Fruit fly (Drosophila melanogaster) whole organism, embryonic: ENCODE results near the gene CG5886.

Experiments used
- Bgb ChIP-seq: fragments of 200-800 bp; sonication (Bioruptor generic); IDR thresholded peaks from 2 replicates; pipeline ENCODE4 v1.3.6; 2022; ENCODE audit warnings: missing biosample characterization, missing genetic modification characterization; ENCODE audit not compliant: partially characterized antibody
- CG10321 ChIP-seq: fragments of 200-800 bp; sonication (Bioruptor generic); IDR thresholded peaks from 2 replicates; pipeline ENCODE4 v1.3.6; 2022; ENCODE audit warnings: missing biosample characterization, missing genetic modification characterization
- CG10543 ChIP-seq: fragments of 200-800 bp; sonication (Bioruptor generic); optimal IDR thresholded peaks from 3 replicates; lab custom pipeline; 2017; ENCODE audit warnings: missing biosample characterization, mild to moderate bottlenecking, missing genetic modification characterization, moderate library complexity
- CG11456 ChIP-seq: fragments of 200-800 bp; sonication (Bioruptor generic); IDR thresholded peaks from 3 replicates; pipeline ENCODE4 v1.3.6; 2022; ENCODE audit warnings: missing biosample characterization, missing genetic modification characterization
- CG12104 ChIP-seq: fragments of 200-800 bp; sonication (Bioruptor generic); optimal IDR thresholded peaks from 3 replicates; lab custom pipeline; 2016; ENCODE audit warnings: missing biosample characterization, missing genetic modification characterization
- CG13424 ChIP-seq: fragments of 200-800 bp; sonication (Bioruptor generic); optimal IDR thresholded peaks from 2 replicates; lab custom pipeline; 2019; ENCODE audit warnings: missing biosample characterization, mild to moderate bottlenecking, missing genetic modification characterization, moderate library complexity
- CG14965 ChIP-seq: fragments of 200-800 bp; sonication (Bioruptor generic); optimal IDR thresholded peaks from 2 replicates; lab custom pipeline; 2016; ENCODE audit warnings: missing biosample characterization, missing genetic modification characterization, borderline replicate concordance
- CG17328 ChIP-seq: fragments of 200-800 bp; sonication (Bioruptor generic); IDR thresholded peaks from 2 replicates; pipeline ENCODE4 v1.3.6; 2022; ENCODE audit warnings: missing biosample characterization, missing genetic modification characterization
- CG17359 ChIP-seq: fragments of 200-800 bp; sonication (Bioruptor generic); optimal IDR thresholded peaks from 3 replicates; lab custom pipeline; 2018; ENCODE audit warnings: missing biosample characterization, mild to moderate bottlenecking, missing genetic modification characterization, moderate library complexity
- CG18262 ChIP-seq: fragments of 200-800 bp; optimal IDR thresholded peaks from 3 replicates; lab custom pipeline; 2019; ENCODE audit warnings: missing biosample characterization, mild to moderate bottlenecking, missing genetic modification characterization, moderate library complexity
- CG18599 ChIP-seq: fragments of 200-800 bp; sonication (Bioruptor generic); optimal IDR thresholded peaks from 3 replicates; lab custom pipeline; 2017; ENCODE audit warnings: missing biosample characterization, missing genetic modification characterization, mild to moderate bottlenecking, moderate library complexity, missing genetic modification reagents
- CG30431 ChIP-seq: fragments of 200-800 bp; sonication (Bioruptor generic); optimal IDR thresholded peaks from 2 replicates; lab custom pipeline; 2017; ENCODE audit warnings: missing biosample characterization, missing genetic modification characterization
- CG3838 ChIP-seq: fragments of 200-800 bp; sonication (Bioruptor generic); optimal IDR thresholded peaks from 3 replicates; lab custom pipeline; 2016; ENCODE audit warnings: missing biosample characterization, missing genetic modification characterization
- CG4282 ChIP-seq: fragments of 200-800 bp; sonication (Bioruptor generic); optimal IDR thresholded peaks from 2 replicates; lab custom pipeline; 2016; ENCODE audit warnings: missing biosample characterization, missing genetic modification characterization
- CG4360 ChIP-seq: fragments of 200-800 bp; sonication (Bioruptor generic); IDR thresholded peaks from 2 replicates; pipeline ENCODE4 v1.3.6; 2022; ENCODE audit warnings: missing biosample characterization, missing genetic modification characterization
- CG6683 ChIP-seq: fragments of 200-800 bp; sonication (Bioruptor generic); optimal IDR thresholded peaks from 2 replicates; lab custom pipeline; 2017; ENCODE audit warnings: missing biosample characterization, mild to moderate bottlenecking, missing genetic modification characterization, missing genetic modification reagents
- CG8388 ChIP-seq: fragments of 200-800 bp; sonication (Bioruptor generic); optimal IDR thresholded peaks from 2 replicates; lab custom pipeline; 2019; ENCODE audit warnings: missing biosample characterization, mild to moderate bottlenecking, missing genetic modification characterization, moderate library complexity
- D ChIP-seq, 2 experiments: fragments of 200-800 bp in 1 of 2; fragments of >200 bp in 1 of 2; sonication (Bioruptor generic) in 1 of 2; optimal IDR thresholded peaks; 2 replicates in 1 of 2; 3 replicates in 1 of 2; lab custom pipeline; 2017; ENCODE audit warnings: mild to moderate bottlenecking in 1 of 2, missing biosample characterization in 1 of 2, missing genetic modification characterization in 1 of 2, missing genetic modification reagents in 1 of 2
- Deaf1 ChIP-seq: fragments of 200-800 bp; optimal IDR thresholded peaks from 3 replicates; lab custom pipeline; 2019; ENCODE audit warnings: missing biosample characterization, mild to moderate bottlenecking, missing genetic modification characterization, moderate library complexity
- Dip3 ChIP-seq: fragments of 200-800 bp; sonication (Bioruptor generic); optimal IDR thresholded peaks from 3 replicates; lab custom pipeline; 2016; ENCODE audit warnings: missing biosample characterization, missing genetic modification characterization
- Elba2 ChIP-seq: fragments of 200-800 bp; sonication (Bioruptor generic); optimal IDR thresholded peaks from 3 replicates; lab custom pipeline; 2016; ENCODE audit warnings: missing biosample characterization, missing genetic modification characterization
- Ets65A ChIP-seq: fragments of 200-800 bp; sonication (Bioruptor generic); peaks from one replicate; lab custom pipeline; 2016; ENCODE audit warnings: missing biosample characterization, missing genetic modification characterization
- Ets97D ChIP-seq: fragments of 200-800 bp; sonication (Bioruptor generic); optimal IDR thresholded peaks from 3 replicates; lab custom pipeline; 2016; ENCODE audit warnings: missing biosample characterization, missing genetic modification characterization
- Jarid2 ChIP-seq: fragments of 200-800 bp; sonication (Bioruptor generic); optimal IDR thresholded peaks from 3 replicates; lab custom pipeline; 2017; ENCODE audit warnings: mild to moderate bottlenecking, missing biosample characterization, missing genetic modification reagents, missing genetic modification characterization
- Max ChIP-seq: fragments of 200-800 bp; sonication (Bioruptor generic); optimal IDR thresholded peaks from 2 replicates; lab custom pipeline; 2016; ENCODE audit warnings: missing biosample characterization, mild to moderate bottlenecking, missing genetic modification characterization
- Med ChIP-seq: fragments of 200-800 bp; sonication (Bioruptor generic); peaks from one replicate; lab custom pipeline; 2016; ENCODE audit warnings: missing biosample characterization, missing genetic modification characterization, mild to moderate bottlenecking, inconsistent platforms, moderate library complexity
- Meics ChIP-seq: fragments of 200-800 bp; sonication (Bioruptor generic); optimal IDR thresholded peaks from 2 replicates; lab custom pipeline; 2017; ENCODE audit warnings: missing biosample characterization, mild to moderate bottlenecking, missing genetic modification characterization
- Nf-YA ChIP-seq: fragments of 200-800 bp; sonication (Bioruptor generic); IDR thresholded peaks from 2 replicates; pipeline ENCODE4 v1.3.6; 2022; ENCODE audit warnings: missing biosample characterization, missing genetic modification characterization
- Ptx1 ChIP-seq: fragments of 200-800 bp; sonication (Bioruptor generic); IDR thresholded peaks from 2 replicates; pipeline ENCODE4 v1.3.6; 2022; ENCODE audit warnings: missing biosample characterization, missing genetic modification characterization
- Rx ChIP-seq: fragments of 200-800 bp; sonication (Bioruptor generic); IDR thresholded peaks from 2 replicates; pipeline ENCODE4 v1.3.6; 2022; ENCODE audit warnings: missing biosample characterization, missing genetic modification characterization
- Usf ChIP-seq: fragments of 200-800 bp; sonication (Bioruptor generic); optimal IDR thresholded peaks from 2 replicates; lab custom pipeline; 2017; ENCODE audit warnings: missing genotype, missing biosample characterization, missing genetic modification characterization
- Vsx1 ChIP-seq: fragments of 200-800 bp; sonication (Bioruptor generic); optimal IDR thresholded peaks from 2 replicates; lab custom pipeline; 2017; ENCODE audit warnings: missing biosample characterization, mild to moderate bottlenecking, missing genetic modification characterization, missing genetic modification reagents
- YL-1 ChIP-seq: fragments of 200-800 bp; sonication (Bioruptor generic); optimal IDR thresholded peaks from 3 replicates; lab custom pipeline; 2017; ENCODE audit warnings: missing biosample characterization, mild to moderate bottlenecking, missing genetic modification characterization
- amos ChIP-seq: fragments of 200-800 bp; sonication (Bioruptor generic); IDR thresholded peaks from 2 replicates; pipeline ENCODE4 v1.3.6; 2022; ENCODE audit warnings: missing biosample characterization, missing genetic modification characterization; ENCODE audit not compliant: partially characterized antibody
- bcd ChIP-seq: fragments of 200-800 bp; sonication (Bioruptor generic); optimal IDR thresholded peaks from 2 replicates; lab custom pipeline; 2017; ENCODE audit warnings: missing biosample characterization, mild to moderate bottlenecking, missing genetic modification characterization
- cg ChIP-seq: fragments of 200-800 bp; sonication (Bioruptor generic); optimal IDR thresholded peaks from 3 replicates; lab custom pipeline; 2019; ENCODE audit warnings: missing biosample characterization, mild to moderate bottlenecking, missing genetic modification characterization, moderate library complexity
- chinmo ChIP-seq: fragments of 200-800 bp; sonication (Bioruptor generic); IDR thresholded peaks from 4 replicates; pipeline ENCODE4 v1.3.6; 2022; ENCODE audit warnings: missing biosample characterization, missing genetic modification characterization; ENCODE audit not compliant: partially characterized antibody
- dm ChIP-seq: fragments of 200-800 bp; sonication (Bioruptor generic); optimal IDR thresholded peaks from 3 replicates; lab custom pipeline; 2016; ENCODE audit warnings: missing biosample characterization, missing genetic modification characterization
- gsb-n ChIP-seq: fragments of 200-800 bp; sonication (Bioruptor generic); optimal IDR thresholded peaks from 3 replicates; lab custom pipeline; 2018; ENCODE audit warnings: missing biosample characterization, mild to moderate bottlenecking, missing genetic modification characterization
- klu ChIP-seq: fragments of 200-800 bp; sonication (Bioruptor generic); IDR thresholded peaks from 2 replicates; pipeline ENCODE4 v1.3.6; 2022; ENCODE audit warnings: missing biosample characterization, missing genetic modification characterization
- kni ChIP-seq: fragments of 200-800 bp; sonication (Bioruptor generic); optimal IDR thresholded peaks from 3 replicates; lab custom pipeline; 2017; ENCODE audit warnings: mild to moderate bottlenecking, missing biosample characterization, missing genetic modification reagents, missing genetic modification characterization
- lola ChIP-seq, 3 experiments: fragments of >200 bp in 2 of 3; fragments of 200-800 bp in 1 of 3; sonication (Bioruptor generic) in 1 of 3; optimal IDR thresholded peaks; 2 replicates each; lab custom pipeline; 2017 to 2019; ENCODE audit warnings: missing biosample characterization in 3 of 3, missing genetic modification characterization in 3 of 3, mild to moderate bottlenecking in 1 of 3, moderate library complexity in 1 of 3
- mirr ChIP-seq: fragments of 200-800 bp; sonication (Bioruptor generic); optimal IDR thresholded peaks from 3 replicates; lab custom pipeline; 2018; ENCODE audit warnings: missing biosample characterization, mild to moderate bottlenecking, missing genetic modification characterization
- phol ChIP-seq: fragments of 200-800 bp; sonication (Bioruptor generic); optimal IDR thresholded peaks from 3 replicates; lab custom pipeline; 2018; ENCODE audit warnings: missing biosample characterization, mild to moderate bottlenecking, missing genetic modification characterization, moderate library complexity
- pros ChIP-seq: fragments of 200-800 bp; sonication (Bioruptor generic); optimal IDR thresholded peaks from 3 replicates; lab custom pipeline; 2019; ENCODE audit warnings: missing biosample characterization, mild to moderate bottlenecking, missing genetic modification characterization, moderate library complexity
- row ChIP-seq: fragments of 200-800 bp; sonication (Bioruptor generic); IDR thresholded peaks from 3 replicates; pipeline ENCODE4 v1.3.6; 2022; ENCODE audit warnings: missing biosample characterization, missing genetic modification characterization
- sens ChIP-seq: fragments of 200-800 bp; sonication (Bioruptor generic); peaks from one replicate; lab custom pipeline; 2016; ENCODE audit warnings: missing biosample characterization, missing genetic modification characterization
- slbo ChIP-seq: fragments of 200-800 bp; sonication (Bioruptor generic); IDR thresholded peaks from 2 replicates; pipeline ENCODE4 v1.3.6; 2022; ENCODE audit warnings: missing biosample characterization, missing genetic modification characterization
- sr ChIP-seq: fragments of 200-800 bp; sonication (Bioruptor generic); IDR thresholded peaks from 3 replicates; pipeline ENCODE4 v1.3.6; 2022; ENCODE audit warnings: missing biosample characterization, missing genetic modification characterization

The CG5886 gene

DNA sequence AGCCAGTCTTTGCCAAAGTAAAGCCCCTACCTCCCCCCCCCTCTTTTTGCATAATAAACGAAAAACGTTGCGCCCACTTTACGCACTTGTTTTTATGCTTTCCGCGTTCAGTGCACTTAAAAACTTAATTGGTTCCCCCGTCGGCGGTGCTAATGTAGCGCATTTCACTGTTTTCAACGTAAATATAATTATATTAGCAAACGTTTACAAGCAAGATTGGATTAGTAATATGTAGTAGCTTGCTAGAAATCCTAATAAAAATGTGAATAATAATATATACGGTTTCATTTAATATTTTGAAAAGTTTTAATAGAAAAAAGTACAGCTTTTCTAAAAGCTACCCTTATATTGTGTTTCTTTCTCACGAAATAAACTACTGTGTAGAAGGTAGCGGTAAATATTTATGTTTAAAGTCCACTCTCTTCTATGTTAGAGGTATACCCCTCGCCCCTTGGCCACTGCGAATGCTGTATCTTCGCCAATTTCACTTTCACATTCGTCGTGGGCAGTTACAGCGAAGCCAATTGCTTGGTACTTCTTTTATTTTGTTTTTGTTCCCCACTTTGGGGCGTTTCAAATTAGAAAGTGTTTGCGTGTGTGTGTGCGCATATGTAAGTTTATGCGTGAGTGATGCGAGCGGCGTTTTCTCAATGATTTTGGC, 31.3 kb downstream of the CG5886 start (continued):
- TF ChIP-seq gsb-n (tag; lab: Kevin White, UChicago) = peak; percentile 2
- no peak for TF ChIP-seq CG18599 (GFP tag; lab: Kevin White, UChicago)
- TF ChIP-seq CG17328 = peak; percentile 14; the same call in 1 of the 2 replicates
- TF ChIP-seq Bgb = no peak
- TF ChIP-seq Med = peak; percentile 57
- no peak for TF ChIP-seq CG18262 (tag; lab: Kevin White, UChicago)
- peak; percentile 27 for TF ChIP-seq Vsx1 (GFP tag; lab: Kevin White, UChicago)
- no peak for TF ChIP-seq phol
- TF ChIP-seq Ets97D (GFP tag; lab: Kevin White, UChicago) = no peak
- TF ChIP-seq slbo (GFP tag; lab: Robert Waterston, UW) = no peak
- no peak for TF ChIP-seq sr (GFP tag; lab: Robert Waterston, UW)
- TF ChIP-seq row (GFP tag; lab: Robert Waterston, UW) = 0 out of 3 replicates have a peak, but pooled peaks have one; percentile 11
- no peak for TF ChIP-seq lola (GFP tag; optimal IDR thresholded peaks at IDR 0.05; lab: Kevin White, UChicago)
- no peak for TF ChIP-seq amos (GFP tag; lab: Robert Waterston, UW)
- peak; percentile 55 for TF ChIP-seq sens (GFP tag; lab: Kevin White, UChicago)
- TF ChIP-seq klu (GFP tag; lab: Robert Waterston, UW) = no peak
- TF ChIP-seq Rx (GFP tag; lab: Robert Waterston, UW) = no peak
- TF ChIP-seq CG30431 = no peak
- TF ChIP-seq CG12104 (GFP tag; lab: Kevin White, UChicago) = no peak
- no peak for TF ChIP-seq Meics (GFP tag; lab: Kevin White, UChicago)
- no peak for TF ChIP-seq Usf (GFP tag; lab: Kevin White, UChicago)
- no peak for TF ChIP-seq Nf-YA (GFP tag; lab: Robert Waterston, UW)
- TF ChIP-seq CG4282 (GFP tag; lab: Kevin White, UChicago) = no peak

DNA sequence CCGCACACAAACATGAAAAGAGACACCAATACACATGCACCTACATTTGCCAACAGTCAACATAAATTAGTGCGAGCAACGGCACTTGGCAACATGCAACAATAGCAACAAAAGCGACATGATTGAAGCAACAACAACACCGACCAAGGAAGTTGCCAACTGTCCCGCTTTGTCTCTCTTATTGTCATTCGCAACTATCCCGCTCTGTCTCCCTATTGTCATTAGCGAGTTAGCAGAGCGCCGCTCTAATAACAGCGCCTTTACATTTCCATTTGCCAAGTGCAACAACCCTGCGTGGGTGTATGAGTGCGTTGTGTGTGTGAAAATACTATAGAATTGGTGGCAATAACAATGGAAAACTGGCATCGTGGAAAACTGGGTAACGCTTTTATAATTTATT, 32.4 kb downstream of the CG5886 start:
- TF ChIP-seq cg (GFP tag; lab: Kevin White, UChicago) (peak; percentile 73), Deaf1 (tag; lab: Kevin White, UChicago) (no peak), mirr (GFP tag; lab: Kevin White, UChicago) (no peak), Ptx1 (GFP tag; lab: Robert Waterston, UW) (no peak), Max (no peak), CG14965 (GFP tag; lab: Kevin White, UChicago) (no peak), CG17359 (tag; lab: Kevin White, UChicago) (no peak), sr (GFP tag; lab: Robert Waterston, UW) (0 out of 3 replicates have a peak, but pooled peaks have one; percentile 17), kni (GFP tag; lab: Kevin White, UChicago) (peak; percentile 80), Ets65A (GFP tag; lab: Kevin White, UChicago) (no peak), bcd (GFP tag; lab: Kevin White, UChicago) (no peak), CG6683 (GFP tag; lab: Kevin White, UChicago) (no peak), Dip3 (GFP tag; lab: Kevin White, UChicago) (no peak), CG11456 (GFP tag; lab: Robert Waterston, UW) (no peak), CG4360 (GFP tag; lab: Robert Waterston, UW) (peak; percentile 82), D (optimal IDR thresholded peaks at IDR 0.05; lab: Kevin White, UChicago) (no peak), D (GFP tag; optimal IDR thresholded peaks at IDR 0.05; lab: Kevin White, UChicago) (no peak), dm (GFP tag; lab: Kevin White, UChicago) (no peak), Jarid2 (GFP tag; lab: Kevin White, UChicago) (no peak), CG10321 (GFP tag; lab: Robert Waterston, UW) (peak; percentile 34; the same call in 1 of the 2 replicates), chinmo (GFP tag; lab: Robert Waterston, UW) (0 out of 4 replicates have a peak, but pooled peaks have one; percentile 54), CG8388 (GFP tag; lab: Kevin White, UChicago) (no peak), CG3838 (GFP tag; lab: Kevin White, UChicago) (peak; percentile 77), CG10543 (no peak), YL-1 (GFP tag; lab: Kevin White, UChicago) (no peak), pros (GFP tag; lab: Kevin White, UChicago) (peak; percentile 11), CG13424 (tag; lab: Kevin White, UChicago) (no peak), Elba2 (peak; percentile 99)
